Worm (Caenorhabditis elegans): ENCODE data around the gene spig-8.

- TF ChIP-seq snpc-4 (tag; optimal IDR thresholded peaks at IDR 0.05) (no peak), nhr-237 (tag; optimal IDR thresholded peaks at IDR 0.05) (no peak), mep-1 (tag; optimal IDR thresholded peaks at IDR 0.05) (no peak), hlh-1 (tag; optimal IDR thresholded peaks at IDR 0.05) (no peak), nhr-2 (tag; optimal IDR thresholded peaks at IDR 0.05) (no peak), drap-1 (GFP tag; optimal IDR thresholded peaks at IDR 0.05) (no peak), unc-62 (GFP tag; optimal IDR thresholded peaks at IDR 0.05) (no peak), nhr-12 (tag; optimal IDR thresholded peaks at IDR 0.05) (no peak), lin-13 (tag; optimal IDR thresholded peaks at IDR 0.05) (no peak)
These were observed 7.2 kb upstream of the spig-8 start, which contains the start of gene F20A1.8 for ce11 chrV:7047512-7047911.
